Fruit fly (Drosophila melanogaster): Measurements from ENCODE around the gene Acn.
A peak's percentile ranks its signal among the peaks of the same experiment; 100 is the strongest.

Acn gene

dm6 chr2L:19002959-19003371 is 42.2 kb upstream of the Acn start, which contains the start of gene CG31793 (continued):
- TF ChIP-seq salr (GFP tag; optimal IDR thresholded peaks at IDR 0.05) (no peak), CG6276 (GFP tag; optimal IDR thresholded peaks at IDR 0.05) (peak; percentile 76), ss (GFP tag; optimal IDR thresholded peaks at IDR 0.05) (peak in 1 of 2 experiments; percentile 35), esn (GFP tag; optimal IDR thresholded peaks at IDR 0.05) (peak; percentile 57), Eip93F (GFP tag; optimal IDR thresholded peaks at IDR 0.05) (no peak), Hr38 (GFP tag; optimal IDR thresholded peaks at IDR 0.05) (no peak), net (GFP tag; optimal IDR thresholded peaks at IDR 0.05) (peak; percentile 63), CG9139 (GFP tag; optimal IDR thresholded peaks at IDR 0.05) (peak; percentile 45), svp (GFP tag) (no peak), pdm3 (GFP tag; optimal IDR thresholded peaks at IDR 0.05) (no peak), Sox14 (GFP tag; optimal IDR thresholded peaks at IDR 0.05) (no peak), topi (GFP tag; optimal IDR thresholded peaks at IDR 0.05) (peak; percentile 34), Ets21C (GFP tag; optimal IDR thresholded peaks at IDR 0.05) (no peak), Smox (GFP tag; optimal IDR thresholded peaks at IDR 0.05) (no peak), Met (GFP tag; optimal IDR thresholded peaks at IDR 0.05) (peak; percentile 45), dsx (GFP tag; optimal IDR thresholded peaks at IDR 0.05; ENCODE audit: poor library complexity, severe bottlenecking) (peak; percentile 63), CG8119 (GFP tag; IDR thresholded peaks at IDR 0.05) (peak; percentile 80), acj6 (GFP tag; optimal IDR thresholded peaks at IDR 0.05) (peak; percentile 43), Gug (GFP tag; IDR thresholded peaks at IDR 0.05) (peak; percentile 52; the same call in 1 of the 2 replicates), CG3032 (tag; optimal IDR thresholded peaks at IDR 0.05) (peak; percentile 54), CG6163 (GFP tag; IDR thresholded peaks at IDR 0.05) (no peak; the same call in 1 of the 3 replicates), Hr4 (GFP tag; optimal IDR thresholded peaks at IDR 0.05) (peak; percentile 36), CG8319 (GFP tag; optimal IDR thresholded peaks at IDR 0.05) (no peak), fd85E (GFP tag; optimal IDR thresholded peaks at IDR 0.05) (no peak), achi (GFP tag; optimal IDR thresholded peaks at IDR 0.05) (peak; percentile 68), CG16779 (tag; optimal IDR thresholded peaks at IDR 0.05) (peak; percentile 22), CG32006 (GFP tag; optimal IDR thresholded peaks at IDR 0.05) (peak; percentile 53), CG8632 (GFP tag; optimal IDR thresholded peaks at IDR 0.05) (peak; percentile 42), CG7368 (GFP tag; optimal IDR thresholded peaks at IDR 0.05) (no peak), fd59A (GFP tag; optimal IDR thresholded peaks at IDR 0.05) (no peak), OdsH (GFP tag; optimal IDR thresholded peaks at IDR 0.05) (peak; percentile 61), fkh (GFP tag; optimal IDR thresholded peaks at IDR 0.05) (peak; percentile 76), CG11762 (GFP tag; optimal IDR thresholded peaks at IDR 0.05; ENCODE audit: insufficient read depth) (peak; percentile 44), Eip78C (GFP tag) (peak; percentile 88)

- TF ChIP-seq dsx (GFP tag; optimal IDR thresholded peaks at IDR 0.05; ENCODE audit: poor library complexity, severe bottlenecking): peak; percentile 72
- TF ChIP-seq Ets21C (GFP tag; optimal IDR thresholded peaks at IDR 0.05): peak; percentile 31
- TF ChIP-seq topi (GFP tag; optimal IDR thresholded peaks at IDR 0.05): peak; percentile 84
- TF ChIP-seq CG11902 (GFP tag; optimal IDR thresholded peaks at IDR 0.05): peak; percentile 33
- TF ChIP-seq Eip75B (GFP tag; optimal IDR thresholded peaks at IDR 0.05): peak; percentile 83
- TF ChIP-seq CG31627 (GFP tag; optimal IDR thresholded peaks at IDR 0.05): peak; percentile 70
- TF ChIP-seq Ets96B (tag; optimal IDR thresholded peaks at IDR 0.05): peak; percentile 60
- peak; percentile 73 for TF ChIP-seq svp (GFP tag)
- TF ChIP-seq spab (GFP tag; optimal IDR thresholded peaks at IDR 0.05): peak; percentile 46
- TF ChIP-seq Sox14 (GFP tag; optimal IDR thresholded peaks at IDR 0.05): peak; percentile 81
- TF ChIP-seq fd59A (GFP tag; optimal IDR thresholded peaks at IDR 0.05): peak; percentile 43
- peak; percentile 90 for TF ChIP-seq fd85E (GFP tag; optimal IDR thresholded peaks at IDR 0.05)
- peak; percentile 82 for TF ChIP-seq lz (GFP tag; optimal IDR thresholded peaks at IDR 0.05)
- TF ChIP-seq CG6808 (GFP tag; optimal IDR thresholded peaks at IDR 0.05): peak; percentile 96
- peak; percentile 91 for TF ChIP-seq CG3919 (GFP tag; optimal IDR thresholded peaks at IDR 0.05)
- TF ChIP-seq cyc (GFP tag; optimal IDR thresholded peaks at IDR 0.05): peak; percentile 77
- TF ChIP-seq CG8119 (GFP tag; IDR thresholded peaks at IDR 0.05): 0 out of 3 replicates have a peak, but pooled peaks have one; percentile 44
- TF ChIP-seq Lpt (GFP tag; optimal IDR thresholded peaks at IDR 0.05): no peak
- peak; percentile 79 for TF ChIP-seq fkh (GFP tag; optimal IDR thresholded peaks at IDR 0.05)
- peak; percentile 69 for TF ChIP-seq CG6792 (GFP tag; optimal IDR thresholded peaks at IDR 0.05)
- TF ChIP-seq CG10631 (GFP tag; optimal IDR thresholded peaks at IDR 0.05): peak; percentile 33
- TF ChIP-seq CG16779 (tag; optimal IDR thresholded peaks at IDR 0.05): peak; percentile 85
- peak; percentile 36 for TF ChIP-seq Sox15 (GFP tag; optimal IDR thresholded peaks at IDR 0.05)
- peak; percentile 85 for TF ChIP-seq eg (GFP tag; IDR thresholded peaks at IDR 0.05)
- TF ChIP-seq CG8319 (GFP tag; optimal IDR thresholded peaks at IDR 0.05): peak; percentile 56
- TF ChIP-seq CG6276 (GFP tag; optimal IDR thresholded peaks at IDR 0.05): peak; percentile 39
- TF ChIP-seq CG7368 (GFP tag; optimal IDR thresholded peaks at IDR 0.05): peak; percentile 69
- TF ChIP-seq CG9139 (GFP tag; optimal IDR thresholded peaks at IDR 0.05): peak; percentile 84
- TF ChIP-seq CG4318 (GFP tag; optimal IDR thresholded peaks at IDR 0.05): no peak
These were observed 36.0 kb upstream of the Acn start, which contains the start of gene RpL30 for dm6 chr2L:19009130-19009529. TSS of gene RpL30 (minus strand) at chr2L:19009306.
